Worm (Caenorhabditis elegans): ENCODE results near the gene M57.2.
A peak's percentile ranks its signal among the peaks of the same experiment; 100 is the strongest.

The M57.2 gene

ce11 chrIV:3526831-3527404 lies at the start of gene M57.2:
Gene M57.2, plus strand, starts transcription at chrIV:3527354.
- TF ChIP-seq zip-8 (tag; optimal IDR thresholded peaks at IDR 0.05) (peak; percentile 3), hlh-1 (tag; optimal IDR thresholded peaks at IDR 0.05) (no peak)

DNA sequence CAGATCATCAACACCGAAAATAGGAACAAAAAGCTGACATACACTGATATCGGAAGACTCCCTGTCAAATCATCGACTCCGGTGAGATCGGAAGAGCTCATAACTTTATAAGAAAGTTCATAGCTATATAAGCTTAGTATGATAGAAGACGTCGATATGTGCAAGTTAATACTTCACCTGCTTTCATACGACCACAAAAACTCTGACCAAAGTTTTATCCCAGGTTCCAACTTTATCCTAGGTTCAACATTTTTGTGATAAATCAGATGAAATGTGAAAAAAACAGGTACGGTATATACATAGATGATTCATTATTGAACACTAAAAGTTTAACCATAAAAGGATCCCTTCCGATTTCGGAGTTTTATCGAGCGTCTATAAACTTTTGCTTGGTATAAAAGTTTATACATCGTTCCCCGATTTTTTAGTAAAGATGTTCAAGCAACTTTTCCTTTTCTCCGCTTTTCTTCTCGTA lies 48.2 kb upstream of the M57.2 start, which contains the start of the genes srz-70 and C09G12.5:
Gene srz-70 (minus strand): TSS at position 101 of the 475 bp plus-strand sequence.
Gene C09G12.5 (plus strand): TSS at position 425 of the 475 bp plus-strand sequence.
- TF ChIP-seq lin-13 (tag; optimal IDR thresholded peaks at IDR 0.05) = no peak
- TF ChIP-seq tbx-8 (GFP tag; optimal IDR thresholded peaks at IDR 0.05) = no peak
- TF ChIP-seq drap-1 (GFP tag; optimal IDR thresholded peaks at IDR 0.05) = no peak
- no peak for TF ChIP-seq sem-2 (GFP tag; optimal IDR thresholded peaks at IDR 0.05)

- TF ChIP-seq nhr-12 (tag; optimal IDR thresholded peaks at IDR 0.05) (no peak), flh-1 (GFP tag; optimal IDR thresholded peaks at IDR 0.05) (no peak), lin-13 (tag; optimal IDR thresholded peaks at IDR 0.05) (no peak), tbx-8 (GFP tag; optimal IDR thresholded peaks at IDR 0.05) (no peak), ceh-43 (GFP tag; optimal IDR thresholded peaks at IDR 0.05) (no peak), nhr-28 (tag; optimal IDR thresholded peaks at IDR 0.05) (no peak), ceh-39 (tag; optimal IDR thresholded peaks at IDR 0.05) (no peak), zip-8 (tag; optimal IDR thresholded peaks at IDR 0.05) (no peak), sem-2 (GFP tag; optimal IDR thresholded peaks at IDR 0.05) (no peak), M03D4.4 (tag; optimal IDR thresholded peaks at IDR 0.05) (no peak), unc-120 (tag; optimal IDR thresholded peaks at IDR 0.05; ENCODE audit: poor library complexity, severe bottlenecking) (no peak), hlh-1 (tag; optimal IDR thresholded peaks at IDR 0.05) (no peak), elt-3 (tag; optimal IDR thresholded peaks at IDR 0.05) (no peak), pha-4 (tag; optimal IDR thresholded peaks at IDR 0.05) (no peak), unc-62 (GFP tag; optimal IDR thresholded peaks at IDR 0.05) (no peak), cnd-1 (tag; optimal IDR thresholded peaks at IDR 0.05) (no peak), nhr-2 (tag; optimal IDR thresholded peaks at IDR 0.05) (no peak)
Measured at ce11 chrIV:3481760-3482159, 45.4 kb upstream of the M57.2 start, which contains the start of gene srz-37. Gene srz-37, minus strand, starts transcription at chrIV:3481860.

ce11 chrIV:3482195-3482959 lies 44.8 kb upstream of the M57.2 start, which contains the start of gene srz-82:
Gene srz-82, plus strand, starts transcription at chrIV:3482895.
- TF ChIP-seq tbx-8 (GFP tag; optimal IDR thresholded peaks at IDR 0.05) (no peak), mls-2 (tag; optimal IDR thresholded peaks at IDR 0.05) (no peak), unc-120 (tag; optimal IDR thresholded peaks at IDR 0.05; ENCODE audit: poor library complexity, severe bottlenecking) (no peak), nhr-76 (tag; optimal IDR thresholded peaks at IDR 0.05) (no peak), zip-8 (tag; optimal IDR thresholded peaks at IDR 0.05) (no peak), unc-39 (tag; optimal IDR thresholded peaks at IDR 0.05) (no peak), pha-4 (tag; optimal IDR thresholded peaks at IDR 0.05) (no peak), sptf-1 (tag; optimal IDR thresholded peaks at IDR 0.05) (no peak), sem-2 (GFP tag; optimal IDR thresholded peaks at IDR 0.05) (no peak), ztf-11 (tag; optimal IDR thresholded peaks at IDR 0.05) (no peak)

DNA sequence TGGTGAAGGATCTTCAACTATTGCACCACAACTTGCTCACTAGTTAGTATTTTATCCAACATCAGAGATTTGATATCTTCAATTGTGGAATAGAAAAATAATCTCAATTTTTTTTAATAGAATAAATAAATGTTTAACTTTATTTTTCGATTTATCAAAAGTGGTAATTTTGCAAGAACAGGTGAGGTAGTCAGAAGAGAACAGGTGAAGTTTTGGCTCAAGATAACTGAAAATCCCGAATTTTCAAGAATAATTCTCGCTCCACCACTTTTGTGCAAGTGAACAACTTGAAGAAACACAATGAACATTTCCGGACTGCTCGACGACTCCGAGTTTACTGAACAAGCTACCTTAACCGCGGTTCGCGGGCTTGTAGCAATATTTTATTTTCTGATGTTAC lies 35.7 kb upstream of the M57.2 start, which contains the start of gene srz-78:
Gene srz-78 (plus strand): TSS at position 301 of the 400 bp plus-strand sequence.
- TF ChIP-seq ham-2 (GFP tag; optimal IDR thresholded peaks at IDR 0.05) = no peak
- TF ChIP-seq elt-3 (tag; optimal IDR thresholded peaks at IDR 0.05) = no peak
- no peak for TF ChIP-seq nhr-237 (tag; optimal IDR thresholded peaks at IDR 0.05)
- no peak for TF ChIP-seq unc-62 (GFP tag; optimal IDR thresholded peaks at IDR 0.05)
- TF ChIP-seq unc-39 (tag; optimal IDR thresholded peaks at IDR 0.05) = no peak
- TF ChIP-seq unc-120 (tag; optimal IDR thresholded peaks at IDR 0.05; ENCODE audit: poor library complexity, severe bottlenecking) = no peak
- TF ChIP-seq mls-2 (tag; optimal IDR thresholded peaks at IDR 0.05) = no peak
- no peak for TF ChIP-seq tbx-8 (GFP tag; optimal IDR thresholded peaks at IDR 0.05)
- TF ChIP-seq nhr-2 (tag; optimal IDR thresholded peaks at IDR 0.05) = no peak
- no peak for TF ChIP-seq ces-1 (GFP tag; optimal IDR thresholded peaks at IDR 0.05)
- no peak for TF ChIP-seq sptf-1 (tag; optimal IDR thresholded peaks at IDR 0.05)
- no peak for TF ChIP-seq nhr-76 (tag; optimal IDR thresholded peaks at IDR 0.05)
- TF ChIP-seq ztf-11 (tag; optimal IDR thresholded peaks at IDR 0.05) = no peak
- no peak for TF ChIP-seq nhr-12 (tag; optimal IDR thresholded peaks at IDR 0.05)
- no peak for TF ChIP-seq ceh-43 (GFP tag; optimal IDR thresholded peaks at IDR 0.05)
- no peak for TF ChIP-seq flh-1 (GFP tag; optimal IDR thresholded peaks at IDR 0.05)
- TF ChIP-seq hlh-1 (tag; optimal IDR thresholded peaks at IDR 0.05) = no peak
- no peak for TF ChIP-seq drap-1 (GFP tag; optimal IDR thresholded peaks at IDR 0.05)
- TF ChIP-seq blmp-1 (tag; optimal IDR thresholded peaks at IDR 0.05) = no peak

All from whole organism, mixed stage, embryonic.